Fruit fly (Drosophila melanogaster) whole organism: ENCODE measurements around the gene Cdk8.

ENCODE experiments used
- CG8478 ChIP-seq: fragments of >200 bp; optimal IDR thresholded peaks from 2 replicates; lab custom pipeline; 2018; ENCODE audit warnings: inconsistent platforms
- Dll ChIP-seq: fragments of >200 bp; optimal IDR thresholded peaks from 2 replicates; lab custom pipeline; 2017
- EcR ChIP-seq, 2 experiments: fragments of >200 bp; optimal IDR thresholded peaks; 2 replicates each; lab custom pipeline; 2017; ENCODE audit warnings: missing biosample characterization in 2 of 2, missing genetic modification characterization in 2 of 2, missing genetic modification reagents in 2 of 2
- pan ChIP-seq: fragments of >200 bp; optimal IDR thresholded peaks from 2 replicates; lab custom pipeline; 2017
- psq ChIP-seq: fragments of >200 bp; optimal IDR thresholded peaks from 2 replicates; lab custom pipeline; 2017
- usp ChIP-seq: fragments of >200 bp; optimal IDR thresholded peaks from 2 replicates; lab custom pipeline; 2017; ENCODE audit warnings: missing biosample characterization, missing genetic modification characterization, mixed read lengths

DNA sequence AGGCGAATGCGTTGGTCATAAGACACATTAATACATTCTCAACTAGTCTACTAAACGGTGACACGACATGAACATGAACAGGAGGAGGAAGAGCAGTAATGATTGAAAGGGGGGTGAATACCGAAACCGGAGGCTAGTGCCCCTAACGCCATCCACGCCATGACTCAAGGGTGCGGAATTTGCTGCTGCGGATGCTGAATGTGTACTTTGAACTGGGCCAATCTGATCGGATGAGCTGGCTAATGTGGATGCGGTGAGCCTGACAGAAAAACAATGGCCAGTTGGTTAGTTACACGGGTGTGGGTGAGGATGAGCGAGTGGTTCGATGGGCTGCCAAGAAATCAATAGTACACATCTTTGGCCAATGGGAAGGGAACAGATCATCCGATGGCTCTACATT lies 25.2 kb upstream of the Cdk8 start:
- TF ChIP-seq usp (GFP tag; lab: Kevin White, UChicago) (no peak), pan (lab: Kevin White, UChicago) (no peak), psq (lab: Kevin White, UChicago) (no peak), Dll (lab: Kevin White, UChicago) (no peak), CG8478 (lab: Kevin White, UChicago) (no peak), EcR (GFP tag; optimal IDR thresholded peaks at IDR 0.05; lab: Kevin White, UChicago) (no peak)
